Worm (Caenorhabditis elegans) whole organism, L2 larva: Measurements from ENCODE around the gene C53B4.3.

Experiments used
- dmd-4 ChIP-seq: sonication (generic microtip); optimal IDR thresholded peaks from 2 replicates; lab custom pipeline; 2017; ENCODE audit warnings: missing biosample characterization, missing genetic modification characterization
- fos-1 ChIP-seq: fragments of 150-350 bp; optimal IDR thresholded peaks from 2 replicates; lab custom pipeline; 2014; ENCODE audit warnings: missing biosample characterization, missing genetic modification characterization
- gmeb-1 ChIP-seq: fragments of 150-350 bp; optimal IDR thresholded peaks from 2 replicates; lab custom pipeline; 2014; ENCODE audit warnings: missing biosample characterization, missing genetic modification characterization
- lin-11 ChIP-seq: fragments of 150-350 bp; sonication (generic microtip); optimal IDR thresholded peaks from 2 replicates; lab custom pipeline; 2014; ENCODE audit warnings: missing biosample characterization, missing genetic modification characterization, inconsistent platforms, mixed read lengths
- nhr-12 ChIP-seq: fragments of 150-350 bp; optimal IDR thresholded peaks from 2 replicates; lab custom pipeline; 2014; ENCODE audit warnings: missing biosample characterization, missing genetic modification characterization
- nhr-23 ChIP-seq: fragments of 150-350 bp; optimal IDR thresholded peaks from 2 replicates; lab custom pipeline; 2014; ENCODE audit warnings: missing biosample characterization, missing genetic modification reagents, missing genetic modification characterization
- nhr-6 ChIP-seq: fragments of 150-350 bp; optimal IDR thresholded peaks from 2 replicates; lab custom pipeline; 2014; ENCODE audit warnings: missing biosample characterization, missing genetic modification characterization
- nhr-77 ChIP-seq: fragments of 150-350 bp; optimal IDR thresholded peaks from 2 replicates; lab custom pipeline; 2014; ENCODE audit warnings: missing biosample characterization, missing genetic modification characterization
- snpc-4 ChIP-seq: fragments of 150-350 bp; optimal IDR thresholded peaks from 2 replicates; lab custom pipeline; 2014; ENCODE audit warnings: missing biosample characterization, missing genetic modification characterization
- unc-39 ChIP-seq: fragments of 150-350 bp; optimal IDR thresholded peaks from 2 replicates; lab custom pipeline; 2014; ENCODE audit warnings: missing biosample characterization, missing genetic modification characterization

- TF ChIP-seq dmd-4 (tag; lab: Kevin White, UChicago) (no peak), lin-11 (tag; lab: Kevin White, UChicago) (no peak), gmeb-1 (tag; lab: Kevin White, UChicago) (no peak), nhr-77 (no peak), snpc-4 (tag; lab: Kevin White, UChicago) (no peak), fos-1 (no peak), nhr-23 (tag; lab: Kevin White, UChicago) (no peak), unc-39 (tag; lab: Kevin White, UChicago) (no peak), nhr-12 (tag; lab: Kevin White, UChicago) (no peak), nhr-6 (no peak)
Observed at ce11 chrIV:8979695-8980094, 6.2 kb upstream of the C53B4.3 start, which contains the start of gene col-119.
